Fruit fly (Drosophila melanogaster) whole organism, prepupa: ENCODE data around the gene CG7304.

ENCODE experiments used
- Blimp-1 ChIP-seq: fragments of 200-800 bp; sonication (Bioruptor generic); optimal IDR thresholded peaks from 3 replicates; lab custom pipeline; 2017; ENCODE audit warnings: missing biosample characterization, missing genetic modification characterization, mild to moderate bottlenecking, moderate library complexity, missing genetic modification reagents
- CG10631 ChIP-seq: fragments of 200-800 bp; sonication (Bioruptor generic); optimal IDR thresholded peaks from 2 replicates; lab custom pipeline; 2016; ENCODE audit warnings: missing biosample characterization, missing genetic modification characterization
- CG10669 ChIP-seq: fragments of 200-800 bp; sonication (Bioruptor generic); optimal IDR thresholded peaks from 3 replicates; lab custom pipeline; 2018; ENCODE audit warnings: missing biosample characterization, mild to moderate bottlenecking, missing genetic modification characterization, moderate library complexity
- CG11294 ChIP-seq: fragments of 200-800 bp; sonication (Bioruptor generic); IDR thresholded peaks from 2 replicates; pipeline ENCODE4 v1.3.6; 2022; ENCODE audit warnings: missing biosample characterization, missing genetic modification characterization
- CG11762 ChIP-seq: fragments of 200-800 bp; sonication (Bioruptor generic); optimal IDR thresholded peaks from 3 replicates; lab custom pipeline; 2016; ENCODE audit warnings: missing biosample characterization, missing genetic modification characterization; ENCODE audit not compliant: insufficient read depth
- CG15336 ChIP-seq: fragments of 200-800 bp; sonication (Bioruptor generic); IDR thresholded peaks from 2 replicates; pipeline ENCODE4 v1.3.6; 2022; ENCODE audit warnings: missing biosample characterization, missing genetic modification characterization
- CG32006 ChIP-seq: fragments of 200-800 bp; sonication (Bioruptor generic); optimal IDR thresholded peaks from 3 replicates; lab custom pipeline; 2017; ENCODE audit warnings: missing biosample characterization, mild to moderate bottlenecking, missing genetic modification characterization
- CG34406 ChIP-seq: fragments of 200-800 bp; sonication (Bioruptor generic); optimal IDR thresholded peaks from 3 replicates; lab custom pipeline; 2016; ENCODE audit warnings: missing biosample characterization, missing genetic modification characterization
- CG3919 ChIP-seq: fragments of 200-800 bp; sonication (Bioruptor generic); optimal IDR thresholded peaks from 3 replicates; lab custom pipeline; 2016; ENCODE audit warnings: missing biosample characterization, missing genetic modification characterization
- CG4318 ChIP-seq: fragments of 200-800 bp; sonication (Bioruptor generic); optimal IDR thresholded peaks from 3 replicates; lab custom pipeline; 2017; ENCODE audit warnings: missing biosample characterization, mild to moderate bottlenecking, missing genetic modification characterization
- CG6276 ChIP-seq: fragments of 200-800 bp; sonication (Bioruptor generic); optimal IDR thresholded peaks from 2 replicates; lab custom pipeline; 2017; ENCODE audit warnings: missing biosample characterization, mild to moderate bottlenecking, missing genetic modification characterization
- CG6792 ChIP-seq: fragments of 200-800 bp; sonication (Bioruptor generic); optimal IDR thresholded peaks from 3 replicates; lab custom pipeline; 2016; ENCODE audit warnings: missing biosample characterization, missing genetic modification characterization
- CG6808 ChIP-seq: fragments of 200-800 bp; sonication (Bioruptor generic); optimal IDR thresholded peaks from 3 replicates; lab custom pipeline; 2017; ENCODE audit warnings: missing biosample characterization, missing genetic modification characterization, mild to moderate bottlenecking, moderate library complexity, missing genetic modification reagents
- CG8119 ChIP-seq: fragments of 200-800 bp; sonication (Bioruptor generic); IDR thresholded peaks from 3 replicates; pipeline ENCODE4 v1.3.6; 2022; ENCODE audit warnings: missing biosample characterization, missing genetic modification characterization
- CG8632 ChIP-seq: fragments of 200-800 bp; sonication (Bioruptor generic); optimal IDR thresholded peaks from 3 replicates; lab custom pipeline; 2016; ENCODE audit warnings: missing biosample characterization, missing genetic modification characterization
- Eip75B ChIP-seq: fragments of 200-800 bp; sonication (Bioruptor generic); optimal IDR thresholded peaks from 3 replicates; lab custom pipeline; 2016; ENCODE audit warnings: missing biosample characterization, missing genetic modification characterization
- Eip78C ChIP-seq: fragments of 200-800 bp; sonication (Bioruptor generic); peaks from one replicate; lab custom pipeline; 2016; ENCODE audit warnings: missing biosample characterization, missing genetic modification characterization
- Ets96B ChIP-seq: fragments of 200-800 bp; optimal IDR thresholded peaks from 2 replicates; lab custom pipeline; 2019; ENCODE audit warnings: missing biosample characterization, mild to moderate bottlenecking, missing genetic modification characterization, moderate library complexity
- Gug ChIP-seq: fragments of 200-800 bp; sonication (Bioruptor generic); IDR thresholded peaks from 2 replicates; pipeline ENCODE4 v1.3.6; 2022; ENCODE audit warnings: missing biosample characterization, missing genetic modification characterization
- Hr39 ChIP-seq: fragments of 200-800 bp; sonication (Bioruptor generic); optimal IDR thresholded peaks from 2 replicates; lab custom pipeline; 2016; ENCODE audit warnings: missing biosample characterization, missing genetic modification characterization
- Hr4 ChIP-seq: fragments of 200-800 bp; sonication (Bioruptor generic); optimal IDR thresholded peaks from 3 replicates; lab custom pipeline; 2016; ENCODE audit warnings: missing biosample characterization, missing genetic modification characterization
- Lpt ChIP-seq: fragments of 200-800 bp; sonication (Bioruptor generic); optimal IDR thresholded peaks from 3 replicates; lab custom pipeline; 2016; ENCODE audit warnings: missing biosample characterization, missing genetic modification characterization
- OdsH ChIP-seq: fragments of 200-800 bp; sonication (Bioruptor generic); optimal IDR thresholded peaks from 3 replicates; lab custom pipeline; 2016; ENCODE audit warnings: missing biosample characterization, missing genetic modification characterization
- Smox ChIP-seq: fragments of 200-800 bp; sonication (Bioruptor generic); optimal IDR thresholded peaks from 3 replicates; lab custom pipeline; 2016; ENCODE audit warnings: missing biosample characterization, missing genetic modification characterization
- Sox102F ChIP-seq: fragments of 200-800 bp; sonication (Bioruptor generic); optimal IDR thresholded peaks from 2 replicates; lab custom pipeline; 2016; ENCODE audit warnings: missing biosample characterization, mild to moderate bottlenecking, missing genetic modification characterization
- Sox14 ChIP-seq: fragments of 200-800 bp; sonication (Bioruptor generic); optimal IDR thresholded peaks from 3 replicates; lab custom pipeline; 2016; ENCODE audit warnings: missing biosample characterization, missing genetic modification characterization
- Sox15 ChIP-seq: fragments of 200-800 bp; sonication (Bioruptor generic); optimal IDR thresholded peaks from 3 replicates; lab custom pipeline; 2016; ENCODE audit warnings: missing biosample characterization, missing genetic modification characterization
- achi ChIP-seq: fragments of 200-800 bp; sonication (Bioruptor generic); optimal IDR thresholded peaks from 3 replicates; lab custom pipeline; 2016; ENCODE audit warnings: missing biosample characterization, missing genetic modification characterization
- acj6 ChIP-seq: fragments of 200-800 bp; sonication (Bioruptor generic); optimal IDR thresholded peaks from 3 replicates; lab custom pipeline; 2016; ENCODE audit warnings: missing biosample characterization, missing genetic modification characterization
- cyc ChIP-seq: fragments of 200-800 bp; sonication (Bioruptor generic); optimal IDR thresholded peaks from 3 replicates; lab custom pipeline; 2016; ENCODE audit warnings: missing biosample characterization, missing genetic modification characterization
- dsx ChIP-seq: fragments of 200-800 bp; optimal IDR thresholded peaks from 3 replicates; lab custom pipeline; 2019; ENCODE audit warnings: missing biosample characterization, mild to moderate bottlenecking, missing genetic modification characterization, moderate library complexity; ENCODE audit not compliant: poor library complexity, severe bottlenecking
- eg ChIP-seq: fragments of 200-800 bp; sonication (Bioruptor generic); IDR thresholded peaks from 3 replicates; pipeline ENCODE4 v1.3.6; 2022; ENCODE audit warnings: missing biosample characterization, missing genetic modification characterization
- esn ChIP-seq: fragments of 200-800 bp; sonication (Bioruptor generic); optimal IDR thresholded peaks from 2 replicates; lab custom pipeline; 2016; ENCODE audit warnings: missing biosample characterization, mild to moderate bottlenecking, missing genetic modification characterization, moderate library complexity
- fkh ChIP-seq: fragments of 200-800 bp; sonication (Bioruptor generic); optimal IDR thresholded peaks from 3 replicates; lab custom pipeline; 2017; ENCODE audit warnings: missing biosample characterization, mild to moderate bottlenecking, missing genetic modification characterization, moderate library complexity
- lz ChIP-seq: fragments of 200-800 bp; sonication (Bioruptor generic); optimal IDR thresholded peaks from 3 replicates; lab custom pipeline; 2016; ENCODE audit warnings: missing biosample characterization, missing genetic modification characterization
- pdm3 ChIP-seq: fragments of 200-800 bp; sonication (Bioruptor generic); optimal IDR thresholded peaks from 3 replicates; lab custom pipeline; 2016; ENCODE audit warnings: missing biosample characterization, missing genetic modification characterization
- salr ChIP-seq, 2 experiments: fragments of 200-800 bp; sonication (Bioruptor generic); optimal IDR thresholded peaks; 3 replicates each; lab custom pipeline; 2016 to 2018; ENCODE audit warnings: missing biosample characterization in 2 of 2, missing genetic modification characterization in 2 of 2, mild to moderate bottlenecking in 1 of 2
- spab ChIP-seq: fragments of 200-800 bp; sonication (Bioruptor generic); optimal IDR thresholded peaks from 2 replicates; lab custom pipeline; 2017; ENCODE audit warnings: missing biosample characterization, mild to moderate bottlenecking, missing genetic modification characterization, missing genetic modification reagents
- svp ChIP-seq: fragments of 200-800 bp; sonication (Bioruptor generic); peaks from one replicate; lab custom pipeline; 2016; ENCODE audit warnings: missing biosample characterization, missing genetic modification characterization

Gene CG7304

DNA sequence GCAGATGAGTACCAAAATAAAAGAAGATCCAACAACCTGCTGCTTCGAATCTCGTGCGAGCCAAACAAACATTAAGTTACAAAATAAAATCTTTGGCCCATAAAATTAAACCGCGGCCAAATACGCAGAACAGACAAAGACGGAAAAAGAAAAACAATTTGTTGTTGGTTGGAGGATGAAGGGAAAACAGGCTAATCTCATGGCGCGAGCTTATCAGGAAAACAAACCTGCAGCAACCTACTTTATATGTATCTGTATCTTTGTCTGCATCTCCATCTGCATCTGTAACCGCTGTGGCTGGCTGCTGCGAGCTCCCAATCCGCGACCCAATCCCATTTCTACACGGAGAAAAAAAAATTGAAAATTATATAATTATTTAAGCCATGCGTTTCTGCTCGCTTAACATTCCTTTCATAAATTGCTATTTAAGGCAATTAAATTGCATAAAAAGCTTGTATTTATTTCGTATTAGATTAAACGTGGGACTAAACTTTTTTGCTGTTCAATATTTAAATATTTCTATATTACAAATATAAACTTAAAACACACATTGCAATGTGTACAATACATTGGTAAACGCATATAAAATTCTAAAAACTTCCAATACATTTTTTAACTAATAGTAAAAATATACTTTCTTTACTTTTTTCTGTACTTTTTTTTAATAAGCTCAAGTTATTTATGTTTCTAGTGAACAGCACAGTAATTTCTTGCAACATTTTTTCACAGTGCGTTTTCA, 13.4 kb downstream of the CG7304 start:
- peak; percentile 41 for TF ChIP-seq CG6276 (GFP tag; lab: Kevin White, UChicago)
- 0 out of 2 replicates have a peak, but pooled peaks have one; percentile 8 for TF ChIP-seq CG15336 (GFP tag; lab: Robert Waterston, UW)
- TF ChIP-seq CG11294 (GFP tag; lab: Robert Waterston, UW), result no peak
- peak; percentile 8 for TF ChIP-seq CG10669 (GFP tag; lab: Kevin White, UChicago)
- peak; percentile 87 for TF ChIP-seq Eip78C (GFP tag; lab: Kevin White, UChicago)
- TF ChIP-seq CG3919 (GFP tag; lab: Kevin White, UChicago), result peak; percentile 52
- TF ChIP-seq Lpt (GFP tag; lab: Kevin White, UChicago), result no peak
- no peak for TF ChIP-seq CG6808 (GFP tag; lab: Kevin White, UChicago)
- no peak for TF ChIP-seq lz (GFP tag; lab: Kevin White, UChicago)
- peak; percentile 11 for TF ChIP-seq cyc
- peak; percentile 33 for TF ChIP-seq CG6792
- peak; percentile 54 for TF ChIP-seq achi
- TF ChIP-seq CG8632 (GFP tag; lab: Kevin White, UChicago), result peak; percentile 56
- TF ChIP-seq pdm3, result peak; percentile 36
- TF ChIP-seq CG10631 (GFP tag; lab: Kevin White, UChicago), result peak; percentile 13
- TF ChIP-seq Sox15 (GFP tag; lab: Kevin White, UChicago), result peak; percentile 22
- peak; percentile 56 for TF ChIP-seq OdsH (GFP tag; lab: Kevin White, UChicago)
- no peak for TF ChIP-seq Sox102F
- TF ChIP-seq Ets96B (tag; lab: Kevin White, UChicago), result peak; percentile 20
- peak; percentile 70 for TF ChIP-seq CG32006
- TF ChIP-seq Sox14 (GFP tag; lab: Kevin White, UChicago), result no peak
- no peak for TF ChIP-seq Eip75B (GFP tag; lab: Kevin White, UChicago)
- peak; percentile 14; the same call in 1 of the 2 replicates for TF ChIP-seq Gug (GFP tag; lab: Robert Waterston, UW)
- TF ChIP-seq acj6 (GFP tag; lab: Kevin White, UChicago), result peak; percentile 62
- peak; percentile 40 for TF ChIP-seq CG4318 (GFP tag; lab: Kevin White, UChicago)
- peak in 1 of 2 experiments; percentile 51 for TF ChIP-seq salr (GFP tag; optimal IDR thresholded peaks at IDR 0.05; lab: Kevin White, UChicago)
- peak; percentile 67 for TF ChIP-seq svp
- TF ChIP-seq Smox (GFP tag; lab: Kevin White, UChicago), result peak; percentile 13
- TF ChIP-seq esn (GFP tag; lab: Kevin White, UChicago), result peak; percentile 36
- TF ChIP-seq Hr39 (GFP tag; lab: Kevin White, UChicago), result peak; percentile 1
- peak; percentile 15 for TF ChIP-seq Hr4
- TF ChIP-seq CG11762 (GFP tag; lab: Kevin White, UChicago), result peak; percentile 51
- TF ChIP-seq spab (GFP tag; lab: Kevin White, UChicago), result peak; percentile 31
- peak; percentile 54 for TF ChIP-seq CG34406 (GFP tag; lab: Kevin White, UChicago)

DNA sequence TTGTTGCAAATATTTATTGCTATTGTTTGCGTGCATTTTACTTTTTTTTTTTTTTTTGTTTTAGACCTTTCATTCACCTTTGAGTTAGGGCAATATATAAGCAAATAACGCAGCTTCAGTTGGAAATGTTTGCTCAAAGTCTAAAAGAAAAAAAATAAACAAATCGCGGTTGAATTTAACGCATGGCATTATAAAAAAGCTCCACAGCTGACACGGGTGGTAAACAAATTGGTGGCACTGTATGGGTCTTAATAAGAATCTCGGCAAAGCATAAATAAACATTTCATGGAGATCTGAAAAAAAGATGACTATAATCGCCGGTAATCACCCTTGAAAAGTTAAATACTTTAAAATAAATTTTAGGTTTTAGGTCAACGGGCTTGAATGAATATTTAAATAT, 14.9 kb downstream of the CG7304 start:
- peak; percentile 58 for TF ChIP-seq fkh
- TF ChIP-seq dsx (GFP tag; lab: Kevin White, UChicago), result no peak
- TF ChIP-seq Eip78C (GFP tag; lab: Kevin White, UChicago), result peak; percentile 69
- TF ChIP-seq acj6 (GFP tag; lab: Kevin White, UChicago), result no peak

dm6 chr3L:15695195-15695594, 15.7 kb downstream of the CG7304 start:
- TF ChIP-seq Eip78C (GFP tag; lab: Kevin White, UChicago) (peak; percentile 4), CG8632 (GFP tag; lab: Kevin White, UChicago) (no peak), Blimp-1 (peak; percentile 9), CG3919 (GFP tag; lab: Kevin White, UChicago) (no peak), CG8119 (GFP tag; lab: Robert Waterston, UW) (no peak), eg (GFP tag; lab: Robert Waterston, UW) (no peak), CG15336 (GFP tag; lab: Robert Waterston, UW) (0 out of 2 replicates have a peak, but pooled peaks have one; percentile 15)
- TF ChIP-seq, all 60 proteins: peak for 3
